Worm (Caenorhabditis elegans) whole organism, midembryonic: ENCODE results near the gene cest-13.

Source experiments
- T22C8.4 ChIP-seq: fragments of 200-800 bp; sonication (Bioruptor generic); IDR thresholded peaks from 2 replicates; pipeline ENCODE4 v1.3.6; 2022; ENCODE audit warnings: missing genetic modification characterization, missing compliant biosample characterization
- cog-1 ChIP-seq: sonication (generic microtip); optimal IDR thresholded peaks from 2 replicates; lab custom pipeline; 2016; ENCODE audit warnings: missing genetic modification characterization, missing compliant biosample characterization
- flt-1 ChIP-seq: fragments of 200-800 bp; sonication (Bioruptor generic); IDR thresholded peaks from 2 replicates; pipeline ENCODE4 v1.3.6; 2022; ENCODE audit warnings: missing genetic modification characterization, missing compliant biosample characterization
- med-1 ChIP-seq: sonication (generic microtip); optimal IDR thresholded peaks from 2 replicates; lab custom pipeline; 2017; ENCODE audit warnings: missing genetic modification characterization, mild to moderate bottlenecking, missing compliant biosample characterization, antibody characterized with exemption, missing genetic modification reagents; ENCODE audit not compliant: insufficient read depth
- ref-1 ChIP-seq: fragments of 200-800 bp; sonication (Bioruptor generic); conservative IDR thresholded peaks from 2 replicates; pipeline ENCODE4 v1.3.6; 2022; ENCODE audit warnings: missing genetic modification reagents, missing genetic modification characterization, missing compliant biosample characterization
- tab-1 ChIP-seq: fragments of 200-800 bp; sonication (Bioruptor generic); IDR thresholded peaks from 2 replicates; pipeline ENCODE4 v1.3.6; 2022; ENCODE audit warnings: missing genetic modification characterization, missing compliant biosample characterization
- ztf-23 ChIP-seq: fragments of 200-800 bp; sonication (Bioruptor generic); IDR thresholded peaks from 2 replicates; pipeline ENCODE4 v1.3.6; 2022; ENCODE audit warnings: missing genetic modification reagents, missing genetic modification characterization, missing compliant biosample characterization
- ztf-29 ChIP-seq: fragments of 200-800 bp; sonication (Bioruptor generic); IDR thresholded peaks from 2 replicates; pipeline ENCODE4 v1.3.6; 2022; ENCODE audit warnings: missing genetic modification reagents, missing genetic modification characterization, missing compliant biosample characterization

DNA sequence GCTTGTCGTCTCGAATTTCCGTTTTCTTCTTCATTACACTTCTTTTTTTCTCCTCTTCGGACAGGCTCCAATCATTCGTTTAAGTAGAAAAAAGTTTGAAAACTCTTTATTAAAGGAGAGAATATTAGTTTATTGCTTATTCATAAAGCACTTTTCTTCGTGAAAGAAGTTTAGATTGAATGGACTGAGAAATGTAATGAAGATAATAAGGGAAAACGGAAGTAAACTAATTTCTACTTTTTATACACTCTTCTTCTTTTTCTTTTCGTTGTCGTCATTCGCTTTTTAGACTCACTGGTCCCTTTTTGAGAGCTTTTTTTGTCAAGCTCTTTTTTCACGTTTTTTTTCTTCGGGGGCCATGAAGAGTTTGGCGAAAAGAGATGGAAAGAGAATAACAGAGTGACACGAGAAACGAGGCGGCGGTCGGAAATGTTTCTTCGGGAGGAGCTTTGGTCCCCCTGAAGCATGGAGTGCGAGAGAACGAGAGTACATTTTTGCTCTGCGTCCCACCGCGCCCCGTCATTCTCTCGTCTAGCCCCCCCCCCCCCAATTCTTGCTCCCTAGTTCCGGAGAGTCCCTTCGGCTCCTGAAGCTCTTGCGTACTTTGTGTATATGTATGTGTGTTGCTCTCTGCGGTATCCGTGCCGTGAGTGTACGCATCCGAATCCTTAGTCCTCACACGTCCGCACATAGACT is 20.8 kb upstream of the cest-13 start:
- TF ChIP-seq ztf-29 (GFP tag; lab: Robert Waterston, UW) (no peak), cog-1 (no peak), flt-1 (GFP tag; lab: Robert Waterston, UW) (no peak), ref-1 (no peak), ztf-23 (GFP tag; lab: Robert Waterston, UW) (no peak), tab-1 (GFP tag; lab: Robert Waterston, UW) (no peak), med-1 (no peak), T22C8.4 (GFP tag; lab: Robert Waterston, UW) (no peak)
